Fruit fly (Drosophila melanogaster): ENCODE data around the gene Spn.

Gene Spn

DNA sequence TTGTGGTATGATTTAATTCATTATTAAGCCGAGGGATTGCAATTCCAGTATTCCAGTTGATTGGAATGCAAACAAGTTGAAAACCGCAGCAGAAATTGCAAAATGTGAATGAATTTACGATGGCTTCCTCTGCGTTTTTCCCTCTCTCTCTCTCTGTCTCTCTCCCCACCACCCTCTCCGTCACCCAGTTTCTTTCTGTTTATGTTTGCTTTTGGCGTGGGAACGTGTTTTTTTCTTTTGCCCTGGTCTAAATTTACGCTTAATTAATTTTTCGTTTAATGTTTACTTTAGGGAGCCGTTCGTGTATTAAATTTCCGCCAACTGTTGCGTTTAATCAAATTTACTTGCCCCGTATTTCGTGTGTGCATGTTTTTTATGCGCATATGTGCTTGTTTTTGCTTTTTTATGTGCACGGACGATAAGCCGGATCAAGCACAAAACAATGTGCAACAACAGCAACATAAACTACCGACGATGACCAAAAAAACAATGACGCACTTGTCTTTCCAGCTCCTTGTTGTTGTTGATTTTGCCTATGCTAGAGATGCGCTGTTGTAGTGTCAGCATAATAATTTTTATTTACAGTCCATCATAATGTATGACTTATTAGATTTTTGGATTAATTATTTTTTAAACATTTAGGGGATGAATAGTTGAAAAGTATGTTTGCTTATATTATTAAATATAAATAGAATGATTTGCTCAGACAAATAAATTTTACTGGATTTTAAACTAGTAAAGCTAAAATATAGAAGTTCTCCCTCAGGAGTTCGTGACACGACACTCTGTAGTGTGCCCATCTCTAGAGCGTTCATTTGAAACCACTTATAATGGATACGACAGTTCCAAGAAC, 36.0 kb upstream of the Spn start:
- TF ChIP-seq CG2678 (tag; optimal IDR thresholded peaks at IDR 0.05), result peak; percentile 87
- TF ChIP-seq CG10543 (GFP tag; optimal IDR thresholded peaks at IDR 0.05), result peak; percentile 65
- peak; percentile 70 for TF ChIP-seq bcd (GFP tag; optimal IDR thresholded peaks at IDR 0.05)
- TF ChIP-seq pho (GFP tag; optimal IDR thresholded peaks at IDR 0.05), result no peak
- TF ChIP-seq az2 (GFP tag; optimal IDR thresholded peaks at IDR 0.05), result peak; percentile 71
- TF ChIP-seq CG9797 (GFP tag; optimal IDR thresholded peaks at IDR 0.05), result no peak
- TF ChIP-seq CG15011 (GFP tag; optimal IDR thresholded peaks at IDR 0.05), result peak; percentile 38
- no peak for TF ChIP-seq CG9609 (GFP tag; optimal IDR thresholded peaks at IDR 0.05)
- TF ChIP-seq Dip2 (GFP tag; IDR thresholded peaks at IDR 0.05), result no peak
- TF ChIP-seq Nf-YC (tag; optimal IDR thresholded peaks at IDR 0.05), result no peak
- peak; percentile 53; the same call in 1 of the 2 replicates for TF ChIP-seq E2f2 (GFP tag; IDR thresholded peaks at IDR 0.05)
- TF ChIP-seq CG1602 (GFP tag; optimal IDR thresholded peaks at IDR 0.05), result peak; percentile 60
- TF ChIP-seq Neu2 (GFP tag; optimal IDR thresholded peaks at IDR 0.05; ENCODE audit: borderline replicate concordance), result no peak
- TF ChIP-seq jigr1 (GFP tag; IDR thresholded peaks at IDR 0.05), result no peak
- TF ChIP-seq CG10209 (GFP tag; optimal IDR thresholded peaks at IDR 0.05), result peak; percentile 74
- peak; percentile 82 for TF ChIP-seq CG12104 (GFP tag; optimal IDR thresholded peaks at IDR 0.05)
- peak; percentile 73 for TF ChIP-seq CG1233 (GFP tag; optimal IDR thresholded peaks at IDR 0.05)
- peak; percentile 72 for TF ChIP-seq knrl (GFP tag; IDR thresholded peaks at IDR 0.05; ENCODE audit: partially characterized antibody)
- peak; percentile 69 for TF ChIP-seq Ada2b (GFP tag; IDR thresholded peaks at IDR 0.05)
- no peak for TF ChIP-seq p53 (GFP tag; optimal IDR thresholded peaks at IDR 0.05)
- no peak for TF ChIP-seq CG3065 (GFP tag; optimal IDR thresholded peaks at IDR 0.05)
- TF ChIP-seq CG8765 (GFP tag; IDR thresholded peaks at IDR 0.05), result no peak
- 0 out of 2 replicates have a peak, but pooled peaks have one; percentile 8 for TF ChIP-seq danr (GFP tag; IDR thresholded peaks at IDR 0.05)
- TF ChIP-seq exex (tag; optimal IDR thresholded peaks at IDR 0.05), result peak; percentile 54
- peak; percentile 81 for TF ChIP-seq phol (tag; optimal IDR thresholded peaks at IDR 0.05)
- peak; percentile 21 for TF ChIP-seq trh (GFP tag; optimal IDR thresholded peaks at IDR 0.05)
- peak; percentile 45 for TF ChIP-seq CG11723 (GFP tag; optimal IDR thresholded peaks at IDR 0.05)
- peak; percentile 76 for TF ChIP-seq CG3847 (GFP tag; IDR thresholded peaks at IDR 0.05)
- peak; percentile 78 for TF ChIP-seq Meics (GFP tag; optimal IDR thresholded peaks at IDR 0.05)
- TF ChIP-seq CG34224 (GFP tag; IDR thresholded peaks at IDR 0.05; ENCODE audit: partially characterized antibody), result peak; percentile 78
- no peak for TF ChIP-seq btn (GFP tag; optimal IDR thresholded peaks at IDR 0.05)
- TF ChIP-seq CG17359 (tag; optimal IDR thresholded peaks at IDR 0.05), result peak; percentile 80
- no peak for TF ChIP-seq al (GFP tag; IDR thresholded peaks at IDR 0.05)
- peak; percentile 31; the same call in 1 of the 2 replicates for TF ChIP-seq CG11085 (GFP tag; IDR thresholded peaks at IDR 0.05)
- TF ChIP-seq CG4730 (GFP tag; IDR thresholded peaks at IDR 0.05), result no peak
- peak; percentile 38 for TF ChIP-seq D19B (GFP tag; optimal IDR thresholded peaks at IDR 0.05)
- TF ChIP-seq toy (GFP tag; IDR thresholded peaks at IDR 0.05), result no peak
- TF ChIP-seq ro (GFP tag; IDR thresholded peaks at IDR 0.05), result no peak
- TF ChIP-seq CG31388 (GFP tag; optimal IDR thresholded peaks at IDR 0.05), result peak; percentile 45
- TF ChIP-seq CG10959 (GFP tag; IDR thresholded peaks at IDR 0.05), result peak; percentile 40; the same call in 1 of the 2 replicates
- peak; percentile 40 for TF ChIP-seq CG17568 (GFP tag; optimal IDR thresholded peaks at IDR 0.05)
- no peak for TF ChIP-seq crp (GFP tag; optimal IDR thresholded peaks at IDR 0.05)
- 0 out of 2 replicates have a peak, but pooled peaks have one; percentile 10 for TF ChIP-seq stc (GFP tag; IDR thresholded peaks at IDR 0.05)
- TF ChIP-seq CG15514 (GFP tag; optimal IDR thresholded peaks at IDR 0.05), result peak; percentile 68
- TF ChIP-seq ranshi (GFP tag; IDR thresholded peaks at IDR 0.05), result peak; percentile 74
- no peak for TF ChIP-seq bab2 (GFP tag; optimal IDR thresholded peaks at IDR 0.05)
- TF ChIP-seq HmgZ (tag; optimal IDR thresholded peaks at IDR 0.05), result peak; percentile 67
- TF ChIP-seq CG8359 (GFP tag; optimal IDR thresholded peaks at IDR 0.05; ENCODE audit: borderline replicate concordance), result peak; percentile 22
- TF ChIP-seq CG17912 (GFP tag; optimal IDR thresholded peaks at IDR 0.05), result no peak
